Worm (Caenorhabditis elegans): Measurements from ENCODE around the gene F45H10.5.

DNA sequence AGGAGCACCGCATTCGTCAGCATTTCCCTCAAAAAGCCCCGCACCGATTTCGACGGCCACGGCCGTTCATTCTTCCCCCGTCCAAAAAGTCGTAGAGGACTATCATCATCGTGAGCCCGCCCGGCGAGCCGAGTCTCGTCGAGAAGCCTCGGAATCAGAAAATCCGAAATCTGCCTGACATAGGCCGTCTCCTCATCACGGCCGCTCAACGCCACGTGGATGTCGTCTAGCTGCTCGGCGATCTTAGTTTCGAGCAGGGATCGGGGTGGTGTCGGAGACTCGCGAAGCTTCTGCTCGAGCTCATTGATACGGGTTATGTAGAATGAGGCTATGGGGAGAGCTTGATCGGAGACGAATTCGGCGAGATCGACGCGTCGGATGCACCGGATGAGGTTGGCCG, 27.5 kb downstream of the F45H10.5 start:
- TF ChIP-seq unc-62 (GFP tag; optimal IDR thresholded peaks at IDR 0.05) (no peak), F49E8.2 (tag; optimal IDR thresholded peaks at IDR 0.05; ENCODE audit: insufficient read depth) (no peak), rec-8 (tag; optimal IDR thresholded peaks at IDR 0.05) (no peak)
